Fruit fly (Drosophila melanogaster): ENCODE results near the gene CG18789.

Gene CG18789

dm6 chr2L:12010877-12011666 lies 15.8 kb upstream of the CG18789 start (continued):
- peak; percentile 87 for TF ChIP-seq CG18476 (GFP tag; optimal IDR thresholded peaks at IDR 0.05)
- TF ChIP-seq CTCF (GFP tag; optimal IDR thresholded peaks at IDR 0.05), result peak; percentile 41
- no peak for TF ChIP-seq ttk (GFP tag; IDR thresholded peaks at IDR 0.05)
- peak; percentile 90 for TF ChIP-seq pho (GFP tag; optimal IDR thresholded peaks at IDR 0.05)
- no peak for TF ChIP-seq bowl (GFP tag; IDR thresholded peaks at IDR 0.05)
- peak; percentile 93 for TF ChIP-seq CG10543 (GFP tag; optimal IDR thresholded peaks at IDR 0.05)
- no peak for TF ChIP-seq ase (GFP tag; IDR thresholded peaks at IDR 0.05)
- TF ChIP-seq Camta (GFP tag; optimal IDR thresholded peaks at IDR 0.05), result peak; percentile 39
- TF ChIP-seq CG4360 (GFP tag; IDR thresholded peaks at IDR 0.05), result no peak
- TF ChIP-seq croc (GFP tag; conservative IDR thresholded peaks at IDR 0.05), result peak; percentile 89
- TF ChIP-seq jumu (GFP tag; optimal IDR thresholded peaks at IDR 0.05), result peak; percentile 47
- TF ChIP-seq CG4707 (GFP tag; optimal IDR thresholded peaks at IDR 0.05), result no peak
- peak; percentile 95 for TF ChIP-seq Meics (GFP tag; optimal IDR thresholded peaks at IDR 0.05)
- TF ChIP-seq CG12942 (GFP tag; optimal IDR thresholded peaks at IDR 0.05), result peak; percentile 86
- peak; percentile 63 for TF ChIP-seq lbe (GFP tag; optimal IDR thresholded peaks at IDR 0.05)
- peak; percentile 73 for TF ChIP-seq salm (tag; optimal IDR thresholded peaks at IDR 0.05)
- peak; percentile 38 for TF ChIP-seq Antp (GFP tag; optimal IDR thresholded peaks at IDR 0.05)
- peak; percentile 92 for TF ChIP-seq ind (GFP tag; optimal IDR thresholded peaks at IDR 0.05)
- TF ChIP-seq CG5245 (GFP tag; optimal IDR thresholded peaks at IDR 0.05), result peak; percentile 70
- no peak for TF ChIP-seq Sry-δ (GFP tag; optimal IDR thresholded peaks at IDR 0.05)
- TF ChIP-seq Atf6 (GFP tag; IDR thresholded peaks at IDR 0.05), result no peak
- TF ChIP-seq p53 (GFP tag; optimal IDR thresholded peaks at IDR 0.05), result no peak
- peak; percentile 93 for TF ChIP-seq PHDP (tag; optimal IDR thresholded peaks at IDR 0.05)
- TF ChIP-seq hbn (GFP tag; IDR thresholded peaks at IDR 0.05; ENCODE audit: partially characterized antibody), result no peak
- TF ChIP-seq gcm2 (GFP tag; optimal IDR thresholded peaks at IDR 0.05), result no peak
- TF ChIP-seq CG7372 (GFP tag; IDR thresholded peaks at IDR 0.05), result no peak
- peak; percentile 74 for TF ChIP-seq CG30020 (tag; optimal IDR thresholded peaks at IDR 0.05)
- peak; percentile 87 for TF ChIP-seq CG6765 (GFP tag; optimal IDR thresholded peaks at IDR 0.05)
- TF ChIP-seq gfzf (GFP tag; optimal IDR thresholded peaks at IDR 0.05), result no peak
- TF ChIP-seq tll (GFP tag; optimal IDR thresholded peaks at IDR 0.05), result peak in 1 of 2 experiments; percentile 91
- TF ChIP-seq CG11723 (GFP tag; optimal IDR thresholded peaks at IDR 0.05), result peak; percentile 89
- no peak for TF ChIP-seq amos (GFP tag; IDR thresholded peaks at IDR 0.05; ENCODE audit: partially characterized antibody)
- TF ChIP-seq NfI (GFP tag; optimal IDR thresholded peaks at IDR 0.05), result peak; percentile 95
- TF ChIP-seq grn (GFP tag; optimal IDR thresholded peaks at IDR 0.05), result no peak
- TF ChIP-seq sob (GFP tag; IDR thresholded peaks at IDR 0.05), result no peak
- no peak for TF ChIP-seq CG11560 (tag; IDR thresholded peaks at IDR 0.05)
- TF ChIP-seq Vsx1 (GFP tag; optimal IDR thresholded peaks at IDR 0.05), result peak; percentile 92
- TF ChIP-seq lab (GFP tag; optimal IDR thresholded peaks at IDR 0.05), result peak; percentile 94
- no peak for TF ChIP-seq CG32767 (GFP tag; IDR thresholded peaks at IDR 0.05)
- TF ChIP-seq zf30C (GFP tag; optimal IDR thresholded peaks at IDR 0.05), result no peak
- TF ChIP-seq CG12104 (GFP tag; optimal IDR thresholded peaks at IDR 0.05), result peak; percentile 68
- TF ChIP-seq CG2116 (GFP tag; optimal IDR thresholded peaks at IDR 0.05), result peak; percentile 51
- TF ChIP-seq CG14667 (GFP tag; IDR thresholded peaks at IDR 0.05), result no peak
- TF ChIP-seq Opbp (GFP tag; IDR thresholded peaks at IDR 0.05; ENCODE audit: partially characterized antibody), result no peak
- TF ChIP-seq Dek (tag; optimal IDR thresholded peaks at IDR 0.05), result peak; percentile 93
- peak; percentile 80 for TF ChIP-seq CG18764 (GFP tag; optimal IDR thresholded peaks at IDR 0.05)
- TF ChIP-seq Hey (tag; optimal IDR thresholded peaks at IDR 0.05), result peak; percentile 66
- peak; percentile 97 for TF ChIP-seq CoRest (tag; optimal IDR thresholded peaks at IDR 0.05)
- peak; percentile 91 for TF ChIP-seq CG12299 (tag; optimal IDR thresholded peaks at IDR 0.05)
- peak; percentile 100 for TF ChIP-seq abd-A (tag; optimal IDR thresholded peaks at IDR 0.05)
